Worm (Caenorhabditis elegans) whole organism, early embryonic: ENCODE data around the gene clp-6.

ENCODE experiments used
- B0310.2 ChIP-seq: sonication (generic microtip); optimal IDR thresholded peaks from 2 replicates; lab custom pipeline; 2016; ENCODE audit warnings: mild to moderate bottlenecking, missing genetic modification characterization, missing compliant biosample characterization
- F13C5.2 ChIP-seq: sonication (generic microtip); optimal IDR thresholded peaks from 2 replicates; lab custom pipeline; 2017; ENCODE audit warnings: mild to moderate bottlenecking, missing genetic modification characterization, inconsistent platforms, missing compliant biosample characterization
- ama-1 ChIP-seq: fragments of 150-350 bp; optimal IDR thresholded peaks from 2 replicates; lab custom pipeline; 2014
- ceh-13 ChIP-seq: fragments of 200-800 bp; sonication (Bioruptor generic); optimal IDR thresholded peaks from 2 replicates; lab custom pipeline; 2018; ENCODE audit warnings: mild to moderate bottlenecking, missing genetic modification characterization, missing compliant biosample characterization
- ets-7 ChIP-seq: sonication (generic microtip); optimal IDR thresholded peaks from 2 replicates; lab custom pipeline; 2016; ENCODE audit warnings: missing genotype, missing genetic modification characterization, missing compliant biosample characterization
- flt-1 ChIP-seq: fragments of 200-800 bp; sonication (Bioruptor generic); IDR thresholded peaks from 2 replicates; pipeline ENCODE4 v1.3.6; 2022; ENCODE audit warnings: missing genetic modification characterization, missing compliant biosample characterization
- hmbx-1 ChIP-seq: sonication (generic microtip); optimal IDR thresholded peaks from 2 replicates; lab custom pipeline; 2016; ENCODE audit warnings: mild to moderate bottlenecking, missing genetic modification characterization, missing compliant biosample characterization
- hmg-4 ChIP-seq: fragments of 200-800 bp; sonication (Bioruptor generic); optimal IDR thresholded peaks from 2 replicates; lab custom pipeline; 2018; ENCODE audit warnings: mild to moderate bottlenecking, missing genetic modification characterization, missing compliant biosample characterization
- hnd-1 ChIP-seq: sonication (generic microtip); optimal IDR thresholded peaks from 2 replicates; lab custom pipeline; 2016; ENCODE audit warnings: missing genetic modification characterization, missing compliant biosample characterization
- scrt-1 ChIP-seq: fragments of 200-800 bp; sonication (Bioruptor generic); IDR thresholded peaks from 2 replicates; pipeline ENCODE4 v1.3.6; 2022; ENCODE audit warnings: missing genetic modification characterization, missing compliant biosample characterization
- sea-1 ChIP-seq: fragments of 200-800 bp; sonication (Bioruptor generic); conservative IDR thresholded peaks from 2 replicates; pipeline ENCODE4 v1.3.6; 2022; ENCODE audit warnings: missing genetic modification characterization, missing compliant biosample characterization
- tbx-37 ChIP-seq: fragments of 200-800 bp; sonication (Bioruptor generic); conservative IDR thresholded peaks from 2 replicates; pipeline ENCODE4 v1.3.6; 2022; ENCODE audit warnings: missing genetic modification reagents, missing genetic modification characterization, missing compliant biosample characterization

DNA sequence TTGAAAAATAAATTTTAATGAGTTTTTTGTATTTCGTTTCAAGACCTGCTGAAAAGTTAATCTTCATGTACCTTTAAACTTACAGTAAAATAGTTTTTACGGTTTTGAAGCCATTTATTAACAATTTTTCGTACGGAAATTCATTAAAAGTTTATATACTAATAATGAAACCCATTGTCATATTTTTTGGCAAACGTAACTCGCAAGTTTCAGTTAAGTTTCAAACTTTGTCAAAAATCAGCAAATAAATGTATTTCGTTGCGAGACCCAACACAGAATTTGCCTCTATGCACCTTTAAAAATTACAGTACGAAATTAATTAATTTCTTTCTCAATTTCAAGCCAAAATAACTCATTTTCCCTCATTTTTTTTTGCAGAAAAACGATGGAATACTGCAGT, 14.2 kb downstream of the clp-6 start, which contains the start of gene jtr-1:
- TF ChIP-seq tbx-37 (no peak), ama-1 (lab: Kevin White, UChicago) (no peak), hnd-1 (tag; lab: Kevin White, UChicago) (no peak), hmg-4 (GFP tag; lab: Kevin White, UChicago) (no peak), B0310.2 (tag; lab: Kevin White, UChicago) (no peak), ceh-13 (GFP tag; lab: Kevin White, UChicago) (no peak), ets-7 (tag; lab: Kevin White, UChicago) (no peak), F13C5.2 (tag; lab: Kevin White, UChicago) (no peak), flt-1 (GFP tag; lab: Robert Waterston, UW) (no peak), scrt-1 (no peak), hmbx-1 (tag; lab: Kevin White, UChicago) (no peak), sea-1 (no peak)
